Worm (Caenorhabditis elegans): ENCODE measurements around the gene F07C4.6.

Gene F07C4.6

ce11 chrV:7626550-7626949, at the start of gene F07C4.6:
F07C4.6 (plus strand) TSS chrV:7626850.
- TF ChIP-seq snpc-4 (tag; optimal IDR thresholded peaks at IDR 0.05): no peak
- no peak for TF ChIP-seq ceh-28 (tag; optimal IDR thresholded peaks at IDR 0.05)
- TF ChIP-seq nfya-1 (tag; optimal IDR thresholded peaks at IDR 0.05; ENCODE audit: insufficient read depth): no peak
- TF ChIP-seq ceh-82 (tag; optimal IDR thresholded peaks at IDR 0.05): no peak
- TF ChIP-seq fos-1 (tag; optimal IDR thresholded peaks at IDR 0.05): no peak
- no peak for TF ChIP-seq egl-5 (tag; optimal IDR thresholded peaks at IDR 0.05)
- TF ChIP-seq nhr-77 (tag; optimal IDR thresholded peaks at IDR 0.05): no peak

ce11 chrV:7580378-7580777, 46.3 kb upstream of the F07C4.6 start, which contains the start of gene ets-6:
ets-6 (minus strand) TSS chrV:7580546.
- no peak for TF ChIP-seq nhr-76 (tag; optimal IDR thresholded peaks at IDR 0.05)
- no peak for TF ChIP-seq elt-3 (tag; optimal IDR thresholded peaks at IDR 0.05)
- no peak for TF ChIP-seq tbx-2 (tag; optimal IDR thresholded peaks at IDR 0.05)
- peak; percentile 69 for TF ChIP-seq pha-4 (tag; optimal IDR thresholded peaks at IDR 0.05)
- TF ChIP-seq ceh-28 (tag; optimal IDR thresholded peaks at IDR 0.05): peak; percentile 85
- peak; percentile 46 for TF ChIP-seq hmg-11 (tag; optimal IDR thresholded peaks at IDR 0.05)
- TF ChIP-seq nhr-25 (tag; optimal IDR thresholded peaks at IDR 0.05): peak; percentile 32
- TF ChIP-seq egl-27 (tag; optimal IDR thresholded peaks at IDR 0.05): no peak
- no peak for TF ChIP-seq aly-2 (tag; optimal IDR thresholded peaks at IDR 0.05)
- TF ChIP-seq ztf-4 (tag; optimal IDR thresholded peaks at IDR 0.05): no peak
- peak; percentile 73 for TF ChIP-seq lin-15B (tag; optimal IDR thresholded peaks at IDR 0.05)
- peak; percentile 61 for TF ChIP-seq nfya-1 (tag; optimal IDR thresholded peaks at IDR 0.05; ENCODE audit: insufficient read depth)
- no peak for TF ChIP-seq nhr-43 (tag; optimal IDR thresholded peaks at IDR 0.05; ENCODE audit: poor library complexity, severe bottlenecking)
- TF ChIP-seq sea-2 (GFP tag; optimal IDR thresholded peaks at IDR 0.05): no peak
- peak; percentile 61 for TF ChIP-seq nhr-23 (tag; optimal IDR thresholded peaks at IDR 0.05)
- no peak for TF ChIP-seq nhr-12 (tag; optimal IDR thresholded peaks at IDR 0.05)
- TF ChIP-seq ztf-11 (tag; optimal IDR thresholded peaks at IDR 0.05): no peak
- TF ChIP-seq zag-1 (tag; optimal IDR thresholded peaks at IDR 0.05): no peak
- no peak for TF ChIP-seq unc-39 (tag; optimal IDR thresholded peaks at IDR 0.05)
- TF ChIP-seq egl-5 (tag; optimal IDR thresholded peaks at IDR 0.05): peak; percentile 18
- TF ChIP-seq mml-1 (tag; optimal IDR thresholded peaks at IDR 0.05): no peak
- TF ChIP-seq nhr-237 (tag; optimal IDR thresholded peaks at IDR 0.05): no peak
- TF ChIP-seq nhr-77 (tag; optimal IDR thresholded peaks at IDR 0.05): no peak
- TF ChIP-seq R02D3.7 (tag; optimal IDR thresholded peaks at IDR 0.05): peak; percentile 31
- TF ChIP-seq fkh-2 (tag; optimal IDR thresholded peaks at IDR 0.05): no peak
- TF ChIP-seq nhr-67 (tag; optimal IDR thresholded peaks at IDR 0.05): no peak
- no peak for TF ChIP-seq elt-2 (tag; optimal IDR thresholded peaks at IDR 0.05)
- TF ChIP-seq nhr-11 (tag; optimal IDR thresholded peaks at IDR 0.05): no peak
- TF ChIP-seq daf-12 (tag; optimal IDR thresholded peaks at IDR 0.05): no peak
- no peak for TF ChIP-seq lsy-12 (tag; optimal IDR thresholded peaks at IDR 0.05)
- TF ChIP-seq skn-1 (tag; optimal IDR thresholded peaks at IDR 0.05): no peak
- no peak for TF ChIP-seq unc-62 (GFP tag; optimal IDR thresholded peaks at IDR 0.05)
- no peak for TF ChIP-seq fos-1 (tag; optimal IDR thresholded peaks at IDR 0.05)
- TF ChIP-seq eor-1 (tag; optimal IDR thresholded peaks at IDR 0.05): no peak
- no peak for TF ChIP-seq nhr-28 (tag; optimal IDR thresholded peaks at IDR 0.05)
- no peak for TF ChIP-seq ama-1 (optimal IDR thresholded peaks at IDR 0.05)
- peak; percentile 23 for TF ChIP-seq pqm-1 (tag; optimal IDR thresholded peaks at IDR 0.05)
- peak; percentile 45 for TF ChIP-seq snpc-4 (tag; optimal IDR thresholded peaks at IDR 0.05)
- TF ChIP-seq mdl-1 (tag; optimal IDR thresholded peaks at IDR 0.05): no peak
- no peak for TF ChIP-seq ceh-82 (tag; optimal IDR thresholded peaks at IDR 0.05)
- no peak for TF ChIP-seq ceh-16 (tag; optimal IDR thresholded peaks at IDR 0.05)
- no peak for TF ChIP-seq ZK546.5 (tag; optimal IDR thresholded peaks at IDR 0.05)

DNA sequence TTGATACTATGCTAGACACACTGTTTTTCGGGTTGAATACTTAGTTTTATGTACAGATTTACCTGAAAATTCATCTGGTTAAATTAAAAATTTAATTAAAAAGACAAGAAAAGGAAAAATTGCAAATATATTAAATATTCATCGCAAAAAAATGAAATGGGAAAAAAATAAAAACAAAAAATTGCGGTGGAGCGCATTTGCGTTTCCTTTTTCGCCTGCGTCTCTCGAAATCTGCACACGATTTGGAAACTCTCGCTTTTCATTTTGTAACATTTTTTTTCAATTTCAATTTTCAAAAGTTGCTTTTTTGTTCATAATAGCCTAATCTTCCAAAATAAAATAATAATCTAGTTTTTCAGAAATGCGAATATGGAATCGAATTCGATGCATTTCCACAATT, 39.0 kb upstream of the F07C4.6 start, which contains the start of the genes F19F10.11 and C50E3.5:
TSS of gene F19F10.11 (minus strand) at position 68 of the 400 bp plus-strand sequence.
TSS of gene C50E3.5 (plus strand) at position 360 of the 400 bp plus-strand sequence.
- TF ChIP-seq lin-15B (tag; optimal IDR thresholded peaks at IDR 0.05): peak; percentile 70
- TF ChIP-seq ceh-82 (tag; optimal IDR thresholded peaks at IDR 0.05): no peak
- no peak for TF ChIP-seq nhr-11 (tag; optimal IDR thresholded peaks at IDR 0.05)
- TF ChIP-seq nhr-77 (tag; optimal IDR thresholded peaks at IDR 0.05): no peak
- TF ChIP-seq snpc-4 (tag; optimal IDR thresholded peaks at IDR 0.05): peak; percentile 44
- no peak for TF ChIP-seq elt-1 (tag; optimal IDR thresholded peaks at IDR 0.05)
- peak; percentile 74 for TF ChIP-seq hmg-11 (tag; optimal IDR thresholded peaks at IDR 0.05)
- peak; percentile 79 for TF ChIP-seq pha-4 (tag; optimal IDR thresholded peaks at IDR 0.05)
- no peak for TF ChIP-seq daf-12 (tag; optimal IDR thresholded peaks at IDR 0.05)
- no peak for TF ChIP-seq mdl-1 (tag; optimal IDR thresholded peaks at IDR 0.05)
- TF ChIP-seq fkh-2 (tag; optimal IDR thresholded peaks at IDR 0.05): no peak
- peak; percentile 42 for TF ChIP-seq nhr-43 (tag; optimal IDR thresholded peaks at IDR 0.05; ENCODE audit: poor library complexity, severe bottlenecking)
- peak; percentile 43 for TF ChIP-seq nhr-23 (tag; optimal IDR thresholded peaks at IDR 0.05)
- peak; percentile 7 for TF ChIP-seq elt-2 (tag; optimal IDR thresholded peaks at IDR 0.05)
- no peak for TF ChIP-seq ztf-4 (tag; optimal IDR thresholded peaks at IDR 0.05)
- TF ChIP-seq nfya-1 (tag; optimal IDR thresholded peaks at IDR 0.05; ENCODE audit: insufficient read depth): peak; percentile 70
- no peak for TF ChIP-seq eor-1 (tag; optimal IDR thresholded peaks at IDR 0.05)
- TF ChIP-seq unc-39 (tag; optimal IDR thresholded peaks at IDR 0.05): no peak

Data from whole organism, L3 larva.